Worm (Caenorhabditis elegans): ENCODE data around the gene atp-5.

- TF ChIP-seq cog-1 (tag; optimal IDR thresholded peaks at IDR 0.05) (no peak), flt-1 (GFP tag; IDR thresholded peaks at IDR 0.05) (no peak), med-1 (GFP tag; optimal IDR thresholded peaks at IDR 0.05; ENCODE audit: insufficient read depth) (no peak), ztf-29 (GFP tag; IDR thresholded peaks at IDR 0.05) (no peak), klf-2 (GFP tag; conservative IDR thresholded peaks at IDR 0.05) (no peak)
Measured at ce11 chrV:11076403-11076802, 47.3 kb downstream of the atp-5 start.

Measured in whole organism, midembryonic.